Worm (Caenorhabditis elegans): ENCODE data around the gene cyb-1.

ce11 chrIV:10711729-10712128, 23.3 kb upstream of the cyb-1 start, which contains the start of gene glb-21:
- TF ChIP-seq ceh-9 (tag; optimal IDR thresholded peaks at IDR 0.05) (no peak), ceh-19 (GFP tag; optimal IDR thresholded peaks at IDR 0.05) (no peak), hlh-8 (tag; optimal IDR thresholded peaks at IDR 0.05) (no peak), che-1 (tag; optimal IDR thresholded peaks at IDR 0.05) (no peak)
